Worm (Caenorhabditis elegans) whole organism, L4 larva: ENCODE data around the gene Y39A1A.31.
A peak's percentile ranks its signal among the peaks of the same experiment; 100 is the strongest.

Source experiments
- F26F4.8 ChIP-seq: fragments of 200-800 bp; sonication (Bioruptor generic); conservative IDR thresholded peaks from 2 replicates; pipeline ENCODE4 v1.3.6; 2022; ENCODE audit warnings: missing genetic modification characterization, missing compliant biosample characterization
- F37D6.2 ChIP-seq: sonication (generic microtip); optimal IDR thresholded peaks from 2 replicates; lab custom pipeline; 2016; ENCODE audit warnings: mild to moderate bottlenecking, missing genetic modification characterization, missing compliant biosample characterization
- T20F7.1 ChIP-seq: fragments of 200-800 bp; sonication (Bioruptor generic); optimal IDR thresholded peaks from 2 replicates; lab custom pipeline; 2018; ENCODE audit warnings: mild to moderate bottlenecking, missing genetic modification characterization, missing compliant biosample characterization
- Y105C5A.15 ChIP-seq: fragments of 200-800 bp; sonication (Bioruptor generic); IDR thresholded peaks from 2 replicates; pipeline ENCODE4 v1.3.6; 2022; ENCODE audit warnings: missing genetic modification characterization, missing compliant biosample characterization
- Y5F2A.4 ChIP-seq: fragments of 200-800 bp; sonication (Bioruptor generic); optimal IDR thresholded peaks from 2 replicates; lab custom pipeline; 2018; ENCODE audit warnings: mild to moderate bottlenecking, missing genetic modification characterization, missing compliant biosample characterization
- aly-2 ChIP-seq: sonication (generic microtip); optimal IDR thresholded peaks from 2 replicates; lab custom pipeline; 2018; ENCODE audit warnings: missing biosample characterization, missing genetic modification characterization
- arid-1 ChIP-seq: fragments of 200-800 bp; sonication (Bioruptor generic); conservative IDR thresholded peaks from 2 replicates; pipeline ENCODE4 v1.3.6; 2022; ENCODE audit warnings: missing genetic modification reagents, missing genetic modification characterization, missing compliant biosample characterization
- attf-4 ChIP-seq: sonication (generic microtip); optimal IDR thresholded peaks from 3 replicates; lab custom pipeline; 2017; ENCODE audit warnings: missing biosample characterization, missing genetic modification characterization
- ceh-28 ChIP-seq: fragments of 150-350 bp; optimal IDR thresholded peaks from 2 replicates; lab custom pipeline; 2014; ENCODE audit warnings: missing biosample characterization, missing genetic modification reagents, missing genetic modification characterization
- ceh-32 ChIP-seq: sonication (generic microtip); optimal IDR thresholded peaks from 2 replicates; lab custom pipeline; 2016; ENCODE audit warnings: mild to moderate bottlenecking, missing genetic modification characterization, missing compliant biosample characterization; ENCODE audit not compliant: poor library complexity
- ceh-44 ChIP-seq: fragments of 200-800 bp; sonication (Bioruptor generic); IDR thresholded peaks from 2 replicates; pipeline ENCODE4 v1.3.6; 2022; ENCODE audit warnings: missing genetic modification reagents, missing genetic modification characterization, missing compliant biosample characterization
- ceh-62 ChIP-seq: sonication (generic microtip); optimal IDR thresholded peaks from 2 replicates; lab custom pipeline; 2017; ENCODE audit warnings: missing biosample characterization, missing genetic modification characterization
- ctbp-1 ChIP-seq: fragments of 200-800 bp; sonication (Bioruptor generic); IDR thresholded peaks from 2 replicates; pipeline ENCODE4 v1.3.6; 2022; ENCODE audit warnings: missing genetic modification reagents, missing genetic modification characterization, missing compliant biosample characterization
- daf-16 ChIP-seq, 3 experiments: sonication (generic microtip); optimal IDR thresholded peaks; 2 replicates each; lab custom pipeline; 2016 to 2017; ENCODE audit warnings: missing genetic modification characterization in 3 of 3, missing genetic modification reagents in 3 of 3, mild to moderate bottlenecking in 2 of 3, missing compliant biosample characterization in 2 of 3, missing biosample characterization in 1 of 3, moderate library complexity in 1 of 3
- dmd-6 ChIP-seq: fragments of 200-800 bp; sonication (Bioruptor generic); IDR thresholded peaks from 2 replicates; pipeline ENCODE4 v1.3.6; 2022; ENCODE audit warnings: missing genetic modification reagents, missing genetic modification characterization, missing compliant biosample characterization
- dmd-8 ChIP-seq: fragments of 200-800 bp; sonication (Bioruptor generic); IDR thresholded peaks from 2 replicates; pipeline ENCODE4 v1.3.6; 2022; ENCODE audit warnings: missing genetic modification characterization, missing compliant biosample characterization
- dmd-9 ChIP-seq: fragments of 200-800 bp; sonication (Bioruptor generic); IDR thresholded peaks from 2 replicates; pipeline ENCODE4 v1.3.6; 2022; ENCODE audit warnings: missing genetic modification reagents, missing genetic modification characterization, missing compliant biosample characterization
- dpl-1 ChIP-seq: fragments of 150-350 bp; optimal IDR thresholded peaks from 2 replicates; lab custom pipeline; 2014; ENCODE audit warnings: missing biosample characterization, missing genetic modification reagents, missing genetic modification characterization
- duxl-1 ChIP-seq: sonication (generic microtip); optimal IDR thresholded peaks from 2 replicates; lab custom pipeline; 2016; ENCODE audit warnings: mild to moderate bottlenecking, missing genetic modification characterization, moderate library complexity, missing compliant biosample characterization; ENCODE audit not compliant: poor library complexity
- dve-1 ChIP-seq: sonication (generic microtip); optimal IDR thresholded peaks from 2 replicates; lab custom pipeline; 2017; ENCODE audit warnings: antibody characterized with exemption, mild to moderate bottlenecking, missing genetic modification characterization, missing compliant biosample characterization; ENCODE audit not compliant: insufficient read depth
- egl-43 ChIP-seq: fragments of 200-800 bp; sonication (Bioruptor generic); IDR thresholded peaks from 2 replicates; pipeline ENCODE4 v1.3.6; 2022; ENCODE audit warnings: missing genetic modification reagents, missing genetic modification characterization, missing compliant biosample characterization
- hif-1 ChIP-seq, 2 experiments: sonication (generic microtip); optimal IDR thresholded peaks; 2 replicates each; lab custom pipeline; 2016 to 2017; ENCODE audit warnings: missing compliant biosample characterization in 2 of 2, missing genetic modification characterization in 2 of 2, missing genetic modification reagents in 2 of 2, missing genotype in 2 of 2, mild to moderate bottlenecking in 1 of 2
- hlh-30 ChIP-seq: sonication (generic microtip); optimal IDR thresholded peaks from 2 replicates; lab custom pipeline; 2017; ENCODE audit warnings: antibody characterized with exemption, mild to moderate bottlenecking, missing genetic modification characterization, missing compliant biosample characterization; ENCODE audit not compliant: insufficient read depth
- jun-1 ChIP-seq: fragments of 150-350 bp; optimal IDR thresholded peaks from 2 replicates; lab custom pipeline; 2014; ENCODE audit warnings: missing biosample characterization, missing genetic modification reagents, missing genetic modification characterization
- lim-7 ChIP-seq: fragments of 200-800 bp; sonication (Bioruptor generic); IDR thresholded peaks from 2 replicates; pipeline ENCODE4 v1.3.6; 2022; ENCODE audit warnings: missing genetic modification characterization, missing compliant biosample characterization
- lin-29 ChIP-seq: fragments of 200-800 bp; sonication (Bioruptor generic); IDR thresholded peaks from 2 replicates; pipeline ENCODE4 v1.3.6; 2022; ENCODE audit warnings: missing genetic modification reagents, missing genetic modification characterization, missing compliant biosample characterization
- lin-38 ChIP-seq: fragments of 200-800 bp; sonication (Bioruptor generic); IDR thresholded peaks from 2 replicates; pipeline ENCODE4 v1.3.6; 2022; ENCODE audit warnings: missing genetic modification reagents, missing genetic modification characterization, missing compliant biosample characterization
- madf-5 ChIP-seq, 2 experiments: fragments of 200-800 bp; sonication (Bioruptor generic); IDR thresholded peaks; 2 replicates each; pipeline ENCODE4 v1.3.6; 2022; ENCODE audit warnings: missing compliant biosample characterization in 2 of 2, missing genetic modification characterization in 2 of 2
- madf-9 ChIP-seq: fragments of 200-800 bp; sonication (Bioruptor generic); conservative IDR thresholded peaks from 2 replicates; pipeline ENCODE4 v1.3.6; 2022; ENCODE audit warnings: missing genetic modification reagents, missing genetic modification characterization, missing compliant biosample characterization
- mes-2 ChIP-seq: sonication (generic microtip); optimal IDR thresholded peaks from 2 replicates; lab custom pipeline; 2016; ENCODE audit warnings: missing genotype, mild to moderate bottlenecking, missing genetic modification characterization, missing compliant biosample characterization; ENCODE audit not compliant: poor library complexity, severe bottlenecking
- mxl-2 ChIP-seq: fragments of 200-800 bp; sonication (Bioruptor generic); conservative IDR thresholded peaks from 2 replicates; pipeline ENCODE4 v1.3.6; 2022; ENCODE audit warnings: missing genetic modification reagents, missing genetic modification characterization, missing compliant biosample characterization
- nhr-10 ChIP-seq: fragments of 150-350 bp; optimal IDR thresholded peaks from 2 replicates; lab custom pipeline; 2014; ENCODE audit warnings: missing biosample characterization, missing genetic modification characterization
- nhr-102 ChIP-seq: sonication (generic microtip); optimal IDR thresholded peaks from 2 replicates; lab custom pipeline; 2016; ENCODE audit warnings: mild to moderate bottlenecking, missing genetic modification characterization, moderate library complexity, missing compliant biosample characterization
- nhr-25 ChIP-seq: sonication (generic microtip); optimal IDR thresholded peaks from 2 replicates; lab custom pipeline; 2017; ENCODE audit warnings: missing genetic modification characterization, mild to moderate bottlenecking, missing compliant biosample characterization, antibody characterized with exemption, moderate library complexity, borderline replicate concordance; ENCODE audit not compliant: insufficient read depth
- nhr-28 ChIP-seq: fragments of 150-350 bp; optimal IDR thresholded peaks from 2 replicates; lab custom pipeline; 2014; ENCODE audit warnings: missing biosample characterization, missing genetic modification characterization
- nhr-41 ChIP-seq: fragments of 200-800 bp; sonication (Bioruptor generic); IDR thresholded peaks from 2 replicates; pipeline ENCODE4 v1.3.6; 2022; ENCODE audit warnings: missing genetic modification reagents, missing genetic modification characterization, missing compliant biosample characterization
- nhr-6 ChIP-seq: fragments of 150-350 bp; optimal IDR thresholded peaks from 2 replicates; lab custom pipeline; 2014; ENCODE audit warnings: missing biosample characterization, missing genetic modification characterization
- nhr-76 ChIP-seq: fragments of 150-350 bp; optimal IDR thresholded peaks from 2 replicates; lab custom pipeline; 2014; ENCODE audit warnings: missing biosample characterization, missing genetic modification characterization
- nhr-77 ChIP-seq: fragments of 150-350 bp; optimal IDR thresholded peaks from 2 replicates; lab custom pipeline; 2014; ENCODE audit warnings: missing biosample characterization, missing genetic modification characterization
- sdz-12 ChIP-seq: fragments of 200-800 bp; sonication (Bioruptor generic); optimal IDR thresholded peaks from 2 replicates; lab custom pipeline; 2018; ENCODE audit warnings: mild to moderate bottlenecking, missing genetic modification characterization, missing compliant biosample characterization
- skn-1 ChIP-seq: fragments of 150-350 bp; optimal IDR thresholded peaks from 2 replicates; lab custom pipeline; 2014; ENCODE audit warnings: missing biosample characterization, missing genetic modification characterization
- spr-1 ChIP-seq: sonication (generic microtip); optimal IDR thresholded peaks from 2 replicates; lab custom pipeline; 2016; ENCODE audit warnings: mild to moderate bottlenecking, missing genetic modification characterization, missing compliant biosample characterization
- tag-97 ChIP-seq: fragments of 200-800 bp; sonication (Bioruptor generic); IDR thresholded peaks from 2 replicates; pipeline ENCODE4 v1.3.6; 2022; ENCODE audit warnings: missing genetic modification characterization, missing compliant biosample characterization
- unc-39 ChIP-seq: sonication (generic microtip); optimal IDR thresholded peaks from 2 replicates; lab custom pipeline; 2017; ENCODE audit warnings: missing biosample characterization, missing genetic modification characterization
- unc-62 ChIP-seq, 3 experiments: fragments of 150-350 bp in 1 of 3; sonication (generic microtip); optimal IDR thresholded peaks in 2 of 3; peaks in 1 of 3; 1 replicate in 1 of 3; 2 replicates in 2 of 3; lab custom pipeline; 2014 to 2017; ENCODE audit warnings: missing biosample characterization in 3 of 3, missing genetic modification characterization in 3 of 3, missing genetic modification reagents in 3 of 3, missing genotype in 1 of 3
- vab-7 ChIP-seq: fragments of 200-800 bp; sonication (Bioruptor generic); IDR thresholded peaks from 2 replicates; pipeline ENCODE4 v1.3.6; 2022; ENCODE audit warnings: missing genetic modification reagents, missing genetic modification characterization, missing compliant biosample characterization
- zag-1 ChIP-seq: fragments of 150-350 bp; optimal IDR thresholded peaks from 2 replicates; lab custom pipeline; 2014; ENCODE audit warnings: missing biosample characterization, missing genetic modification characterization
- zfp-2 ChIP-seq: sonication (generic microtip); optimal IDR thresholded peaks from 2 replicates; lab custom pipeline; 2016; ENCODE audit warnings: mild to moderate bottlenecking, missing genetic modification characterization, missing compliant biosample characterization
- zip-2 ChIP-seq: fragments of 150-350 bp; optimal IDR thresholded peaks from 2 replicates; lab custom pipeline; 2014; ENCODE audit warnings: missing biosample characterization, missing genetic modification characterization

Gene Y39A1A.31

DNA sequence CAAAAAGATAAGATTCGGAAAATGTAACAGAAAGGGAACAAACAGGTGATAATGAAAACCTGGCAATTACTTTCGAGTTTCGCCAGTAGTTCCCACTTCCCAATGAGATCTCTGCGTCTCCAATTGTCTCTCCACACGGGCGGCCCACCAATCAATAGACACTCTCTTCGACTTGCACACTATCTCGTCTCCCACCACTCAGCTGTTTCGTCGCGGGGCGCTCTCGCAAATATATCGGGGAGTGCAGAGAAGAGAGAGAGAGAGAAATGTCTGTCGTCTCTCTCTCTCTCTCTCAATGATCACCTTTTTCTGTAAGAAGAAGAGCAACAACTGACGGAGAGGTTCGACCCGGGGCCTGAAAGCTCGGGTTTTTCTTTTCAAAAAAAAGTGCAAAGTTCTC, 31.2 kb upstream of the Y39A1A.31 start (continued):
- peak; percentile 90 for TF ChIP-seq dve-1 (tag; lab: Kevin White, UChicago)
- TF ChIP-seq hlh-30 (tag; lab: Kevin White, UChicago), result peak; percentile 89
- peak; percentile 77 for TF ChIP-seq mes-2 (tag; lab: Kevin White, UChicago)
- TF ChIP-seq tag-97 (GFP tag; lab: Robert Waterston, UW), result no peak
- TF ChIP-seq madf-5 (GFP tag; IDR thresholded peaks at IDR 0.05; lab: Robert Waterston, UW), result no peak
- TF ChIP-seq ceh-62 (tag; lab: Kevin White, UChicago), result no peak
- TF ChIP-seq zip-2, result no peak
- no peak for TF ChIP-seq lim-7 (GFP tag; lab: Robert Waterston, UW)
- peak; percentile 67 for TF ChIP-seq nhr-41 (GFP tag; lab: Robert Waterston, UW)
- peak; percentile 69 for TF ChIP-seq nhr-102 (tag; lab: Kevin White, UChicago)
- 0 out of 2 replicates have a peak, but pooled peaks have one; percentile 54 for TF ChIP-seq Y105C5A.15 (GFP tag; lab: Robert Waterston, UW)
- TF ChIP-seq nhr-28 (tag; lab: Kevin White, UChicago), result peak; percentile 85
- TF ChIP-seq nhr-77, result peak; percentile 56
- TF ChIP-seq F26F4.8, result no peak
- peak; percentile 17 for TF ChIP-seq jun-1 (tag; lab: Kevin White, UChicago)
- TF ChIP-seq unc-39 (tag; lab: Kevin White, UChicago), result no peak
- no peak for TF ChIP-seq ceh-44
- no peak for TF ChIP-seq attf-4 (tag; lab: Kevin White, UChicago)
- TF ChIP-seq ceh-28 (tag; lab: Kevin White, UChicago), result peak; percentile 75
- no peak for TF ChIP-seq unc-62 (GFP tag; optimal IDR thresholded peaks at IDR 0.05 in 1 of 2; lab: Kevin White, UChicago)
- no peak for TF ChIP-seq unc-62 (tag; optimal IDR thresholded peaks at IDR 0.05; lab: Kevin White, UChicago)
- no peak for TF ChIP-seq ceh-32 (tag; lab: Kevin White, UChicago)
- no peak for TF ChIP-seq zfp-2 (tag; lab: Kevin White, UChicago)
- TF ChIP-seq daf-16 (GFP tag; optimal IDR thresholded peaks at IDR 0.05; lab: Kevin White, UChicago), result peak in 1 of 2 experiments; percentile 93
- TF ChIP-seq daf-16 (tag; optimal IDR thresholded peaks at IDR 0.05; lab: Kevin White, UChicago), result peak; percentile 95
- TF ChIP-seq T20F7.1 (GFP tag; lab: Kevin White, UChicago), result peak; percentile 38
- peak; percentile 68 for TF ChIP-seq lin-38 (GFP tag; lab: Robert Waterston, UW)
- TF ChIP-seq arid-1 (GFP tag; lab: Robert Waterston, UW), result peak; percentile 68; the same call in 1 of the 2 replicates
- TF ChIP-seq F37D6.2 (tag; lab: Kevin White, UChicago), result peak; percentile 43
- TF ChIP-seq madf-9 (GFP tag; lab: Robert Waterston, UW), result peak; percentile 54; the same call in 1 of the 2 replicates
- peak; percentile 56 for TF ChIP-seq nhr-25 (tag; lab: Kevin White, UChicago)
- no peak for TF ChIP-seq zag-1 (tag; lab: Kevin White, UChicago)
- no peak for TF ChIP-seq sdz-12 (GFP tag; lab: Kevin White, UChicago)
- TF ChIP-seq nhr-6 (tag; lab: Kevin White, UChicago), result peak; percentile 17
- TF ChIP-seq nhr-76, result no peak
- TF ChIP-seq dmd-8 (GFP tag; lab: Robert Waterston, UW), result no peak
- peak; percentile 52 for TF ChIP-seq dpl-1
- TF ChIP-seq lin-29, result no peak
- peak; percentile 13 for TF ChIP-seq nhr-10
- TF ChIP-seq mxl-2 (GFP tag; lab: Robert Waterston, UW), result no peak
- TF ChIP-seq skn-1 (tag; lab: Kevin White, UChicago), result no peak
- TF ChIP-seq dmd-6 (GFP tag; lab: Robert Waterston, UW), result peak; percentile 94
- peak in 1 of 2 experiments; percentile 90 for TF ChIP-seq hif-1 (tag; optimal IDR thresholded peaks at IDR 0.05; lab: Kevin White, UChicago)
- no peak for TF ChIP-seq duxl-1 (tag; lab: Kevin White, UChicago)
- TF ChIP-seq egl-43, result peak; percentile 79
- peak; percentile 24 for TF ChIP-seq Y5F2A.4
- peak; percentile 78 for TF ChIP-seq ctbp-1 (GFP tag; lab: Robert Waterston, UW)
- TF ChIP-seq spr-1 (tag; lab: Kevin White, UChicago), result peak; percentile 32
- no peak for TF ChIP-seq dmd-9 (GFP tag; lab: Robert Waterston, UW)
- no peak for TF ChIP-seq aly-2 (tag; lab: Kevin White, UChicago)
- 0 out of 2 replicates have a peak, but pooled peaks have one; percentile 23 for TF ChIP-seq vab-7 (GFP tag; lab: Robert Waterston, UW)
